Fruit fly (Drosophila melanogaster): Measurements from ENCODE around the gene ICA69.

ICA69 gene

DNA sequence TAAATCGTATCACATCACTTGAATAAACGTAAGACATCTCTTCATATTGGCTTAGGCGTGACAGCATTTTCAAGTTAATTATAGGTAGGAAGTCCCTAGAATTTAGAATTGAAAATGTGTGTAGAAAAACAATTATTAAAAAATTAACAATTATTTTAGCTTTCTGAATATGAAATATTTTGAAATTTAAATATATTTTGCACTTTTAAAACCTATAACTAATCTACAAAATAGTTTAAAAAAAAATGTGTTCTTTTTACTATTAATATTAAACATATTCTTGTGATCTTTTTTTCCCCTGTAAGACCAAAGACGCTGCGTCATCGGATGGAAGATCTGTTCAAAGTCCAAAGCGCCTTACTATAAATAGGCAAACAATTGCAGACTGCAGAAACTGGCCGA is 8.7 kb upstream of the ICA69 start:
- TF ChIP-seq tap (tag; optimal IDR thresholded peaks at IDR 0.05) (no peak), nom (GFP tag; optimal IDR thresholded peaks at IDR 0.05) (peak; percentile 80), NK7.1 (GFP tag; optimal IDR thresholded peaks at IDR 0.05) (no peak), az2 (GFP tag; optimal IDR thresholded peaks at IDR 0.05) (no peak), bsh (GFP tag; optimal IDR thresholded peaks at IDR 0.05) (peak in 1 of 2 experiments; percentile 76)

DNA sequence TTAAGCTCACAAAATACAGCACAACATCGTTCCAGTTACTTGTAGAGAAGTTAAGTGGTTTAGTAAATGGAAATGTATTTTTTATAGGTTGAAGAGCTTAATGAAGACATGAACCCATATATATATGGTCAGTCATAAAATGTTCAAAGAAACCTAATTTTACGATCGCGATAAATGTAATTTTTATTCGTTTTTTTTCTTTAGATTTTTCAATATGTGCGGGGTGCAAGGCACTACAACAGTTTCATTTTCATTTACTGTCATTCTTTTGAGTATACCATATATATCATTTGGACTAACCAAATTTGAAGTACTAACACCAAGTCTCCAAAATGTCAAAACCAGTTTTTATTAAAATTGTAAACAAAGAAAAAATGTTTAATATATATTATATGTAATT is 7.8 kb upstream of the ICA69 start, which contains the start of gene CG33284:
CG33284 (plus strand) TSS at position 301 of the 400 bp plus-strand sequence.
- TF ChIP-seq CG12942 (GFP tag; optimal IDR thresholded peaks at IDR 0.05) (no peak), CG2120 (GFP tag; optimal IDR thresholded peaks at IDR 0.05) (no peak), repo (GFP tag; optimal IDR thresholded peaks at IDR 0.05) (no peak), hbn (GFP tag; IDR thresholded peaks at IDR 0.05; ENCODE audit: partially characterized antibody) (no peak), sd (tag; optimal IDR thresholded peaks at IDR 0.05) (no peak), Hey (tag; optimal IDR thresholded peaks at IDR 0.05) (no peak), Hmr (GFP tag; optimal IDR thresholded peaks at IDR 0.05) (no peak), tap (tag; optimal IDR thresholded peaks at IDR 0.05) (no peak), D (optimal IDR thresholded peaks at IDR 0.05) (no peak), D (GFP tag; optimal IDR thresholded peaks at IDR 0.05) (no peak), Camta (GFP tag; optimal IDR thresholded peaks at IDR 0.05) (no peak)

dm6 chr3L:21129682-21130081 is 1.6 kb upstream of the ICA69 start:
- peak; percentile 62 for TF ChIP-seq CG5180 (GFP tag; optimal IDR thresholded peaks at IDR 0.05)
- TF ChIP-seq CG4707 (GFP tag; optimal IDR thresholded peaks at IDR 0.05), result no peak
- TF ChIP-seq zfh1 (GFP tag; IDR thresholded peaks at IDR 0.05), result 0 out of 3 replicates have a peak, but pooled peaks have one; percentile 8
- TF ChIP-seq luna (GFP tag; optimal IDR thresholded peaks at IDR 0.05), result no peak
- peak; percentile 46 for TF ChIP-seq CG1832 (GFP tag; optimal IDR thresholded peaks at IDR 0.05)
- TF ChIP-seq Doc2 (GFP tag; IDR thresholded peaks at IDR 0.05), result 0 out of 2 replicates have a peak, but pooled peaks have one; percentile 30
- TF ChIP-seq kni (GFP tag; optimal IDR thresholded peaks at IDR 0.05), result peak; percentile 11
- peak; percentile 59 for TF ChIP-seq sens (GFP tag)
- TF ChIP-seq Hr78 (GFP tag; optimal IDR thresholded peaks at IDR 0.05), result peak in 1 of 2 experiments; percentile 34
- TF ChIP-seq chn (GFP tag; optimal IDR thresholded peaks at IDR 0.05), result no peak
- TF ChIP-seq CG4360 (GFP tag; IDR thresholded peaks at IDR 0.05), result peak; percentile 80

dm6 chr3L:21130839-21131410 is 321 bp upstream of the ICA69 start, which contains the start of gene ko:
ko (minus strand) TSS chr3L:21131159.
- no peak for TF ChIP-seq CG17802 (tag; optimal IDR thresholded peaks at IDR 0.05)
- peak; percentile 29 for TF ChIP-seq NK7.1 (GFP tag; optimal IDR thresholded peaks at IDR 0.05)
- TF ChIP-seq CG12744 (GFP tag; optimal IDR thresholded peaks at IDR 0.05), result no peak
- no peak for TF ChIP-seq Oaz (GFP tag; IDR thresholded peaks at IDR 0.05)
- TF ChIP-seq CG10979 (tag; optimal IDR thresholded peaks at IDR 0.05), result peak; percentile 3
- TF ChIP-seq Dref (GFP tag; IDR thresholded peaks at IDR 0.05), result no peak
- peak; percentile 66; the same call in 1 of the 2 replicates for TF ChIP-seq stc (GFP tag; IDR thresholded peaks at IDR 0.05)
- TF ChIP-seq CrebB (tag; optimal IDR thresholded peaks at IDR 0.05), result peak; percentile 36
- peak; percentile 48 for TF ChIP-seq CG1233 (GFP tag; optimal IDR thresholded peaks at IDR 0.05)
- TF ChIP-seq CG5953 (GFP tag; IDR thresholded peaks at IDR 0.05), result no peak
- TF ChIP-seq abd-A (tag; optimal IDR thresholded peaks at IDR 0.05), result no peak
- TF ChIP-seq CG12299 (tag; optimal IDR thresholded peaks at IDR 0.05), result peak; percentile 20
- no peak for TF ChIP-seq CG2678 (tag; optimal IDR thresholded peaks at IDR 0.05)
- peak; percentile 11 for TF ChIP-seq her (GFP tag; optimal IDR thresholded peaks at IDR 0.05)
- TF ChIP-seq CG4854 (GFP tag; optimal IDR thresholded peaks at IDR 0.05), result no peak
- no peak for TF ChIP-seq HmgZ (tag; optimal IDR thresholded peaks at IDR 0.05)
- TF ChIP-seq rib (GFP tag; IDR thresholded peaks at IDR 0.05), result no peak
- no peak for TF ChIP-seq CG12104 (GFP tag; optimal IDR thresholded peaks at IDR 0.05)
- no peak for TF ChIP-seq CG16815 (GFP tag; optimal IDR thresholded peaks at IDR 0.05)
- TF ChIP-seq CG2712 (tag; optimal IDR thresholded peaks at IDR 0.05), result peak; percentile 37
- TF ChIP-seq CG7839 (tag; optimal IDR thresholded peaks at IDR 0.05), result no peak
- no peak for TF ChIP-seq Hr78 (GFP tag; optimal IDR thresholded peaks at IDR 0.05)

Data from whole organism, embryonic.